Worm (Caenorhabditis elegans) whole organism, young adult: ENCODE measurements around the gene oac-7.

Source experiments
- F52B5.7 ChIP-seq: sonication (generic microtip); optimal IDR thresholded peaks from 2 replicates; lab custom pipeline; 2016; ENCODE audit warnings: mild to moderate bottlenecking, missing genetic modification characterization, missing compliant biosample characterization
- F57C9.4 ChIP-seq: sonication (generic microtip); optimal IDR thresholded peaks from 2 replicates; lab custom pipeline; 2017; ENCODE audit warnings: mild to moderate bottlenecking, missing genetic modification characterization, missing compliant biosample characterization
- Y53G8AR.9 ChIP-seq: fragments of 200-800 bp; sonication (Bioruptor generic); conservative IDR thresholded peaks from 2 replicates; pipeline ENCODE4 v1.3.6; 2022; ENCODE audit warnings: missing genetic modification reagents, missing genetic modification characterization, missing compliant biosample characterization
- Y95B8A.8 ChIP-seq: fragments of 200-800 bp; sonication (Bioruptor generic); IDR thresholded peaks from 2 replicates; pipeline ENCODE4 v1.3.6; 2022; ENCODE audit warnings: missing genetic modification reagents, missing genetic modification characterization, missing compliant biosample characterization
- ama-1 ChIP-seq, 3 experiments: fragments of 150-350 bp in 1 of 3; sonication (generic microtip) in 2 of 3; optimal IDR thresholded peaks; 2 replicates each; lab custom pipeline; 2014 to 2018; ENCODE audit warnings: missing biosample characterization in 2 of 3, missing genetic modification characterization in 2 of 3, missing genetic modification reagents in 2 of 3
- attf-5 ChIP-seq: fragments of 200-800 bp; sonication (Bioruptor generic); optimal IDR thresholded peaks from 2 replicates; lab custom pipeline; 2018; ENCODE audit warnings: mild to moderate bottlenecking, missing genetic modification characterization, missing compliant biosample characterization
- ets-4 ChIP-seq: fragments of 200-800 bp; sonication (Bioruptor generic); optimal IDR thresholded peaks from 2 replicates; lab custom pipeline; 2018; ENCODE audit warnings: mild to moderate bottlenecking, missing genetic modification characterization, missing compliant biosample characterization
- him-1 ChIP-seq: sonication (generic microtip); optimal IDR thresholded peaks from 2 replicates; lab custom pipeline; 2016; ENCODE audit warnings: missing genotype, missing genetic modification reagents, missing genetic modification characterization, missing compliant biosample characterization
- lag-1 ChIP-seq: fragments of 200-800 bp; sonication (Bioruptor generic); IDR thresholded peaks from 2 replicates; pipeline ENCODE4 v1.3.6; 2022; ENCODE audit warnings: missing genetic modification reagents, missing genetic modification characterization, missing compliant biosample characterization
- nfya-1 ChIP-seq: sonication (generic microtip); optimal IDR thresholded peaks from 2 replicates; lab custom pipeline; 2017; ENCODE audit warnings: antibody characterized with exemption, missing compliant biosample characterization, missing genetic modification characterization, borderline replicate concordance; ENCODE audit not compliant: insufficient read depth
- snpc-1.1 ChIP-seq: sonication (generic microtip); optimal IDR thresholded peaks from 2 replicates; lab custom pipeline; 2017; ENCODE audit warnings: missing genetic modification characterization, mild to moderate bottlenecking, missing compliant biosample characterization, antibody characterized with exemption, moderate library complexity, missing genotype, missing genetic modification reagents; ENCODE audit not compliant: insufficient read depth
- tbx-9 ChIP-seq: sonication (generic microtip); optimal IDR thresholded peaks from 2 replicates; lab custom pipeline; 2016; ENCODE audit warnings: borderline replicate concordance, missing genetic modification characterization, inconsistent platforms, missing compliant biosample characterization
- unc-62 ChIP-seq: fragments of 150-350 bp; optimal IDR thresholded peaks from 2 replicates; lab custom pipeline; 2014; ENCODE audit warnings: missing biosample characterization, missing genetic modification reagents, missing genetic modification characterization
- ztf-6 ChIP-seq: fragments of 200-800 bp; sonication (Bioruptor generic); IDR thresholded peaks from 2 replicates; pipeline ENCODE4 v1.3.6; 2022; ENCODE audit warnings: missing genetic modification reagents, missing genetic modification characterization, missing compliant biosample characterization

DNA sequence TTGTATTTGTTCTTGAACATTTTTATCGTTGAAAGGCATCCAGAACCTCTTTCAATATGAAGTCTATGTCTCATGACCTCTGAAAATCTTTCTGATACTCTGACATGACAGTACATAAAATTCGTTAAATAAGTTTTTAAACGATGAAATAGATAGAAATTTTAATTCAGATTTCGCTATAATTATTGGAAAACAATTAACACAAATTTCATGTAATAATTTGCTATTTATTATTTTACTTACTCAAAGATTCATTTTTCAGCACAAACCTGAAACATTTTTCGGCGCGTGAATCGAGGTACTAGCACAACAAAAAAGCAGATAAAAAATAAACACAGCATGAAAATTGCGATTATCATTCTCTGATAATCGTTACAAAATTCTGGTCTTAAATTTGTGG lies 43.1 kb upstream of the oac-7 start, which contains the start of gene T13F3.4:
- no peak for TF ChIP-seq nfya-1 (tag; lab: Kevin White, UChicago)
- no peak for TF ChIP-seq F57C9.4
- no peak for TF ChIP-seq Y53G8AR.9
- TF ChIP-seq attf-5 (GFP tag; lab: Kevin White, UChicago), result no peak
- TF ChIP-seq snpc-1.1 (tag; lab: Kevin White, UChicago), result no peak
- TF ChIP-seq Y95B8A.8, result no peak
- TF ChIP-seq tbx-9 (tag; lab: Kevin White, UChicago), result no peak
- TF ChIP-seq lag-1 (GFP tag; lab: Robert Waterston, UW), result no peak
- TF ChIP-seq ztf-6 (GFP tag; lab: Robert Waterston, UW), result no peak
- TF ChIP-seq unc-62 (GFP tag; lab: Kevin White, UChicago), result no peak
- no peak for TF ChIP-seq him-1 (tag; lab: Kevin White, UChicago)
- TF ChIP-seq F52B5.7 (tag; lab: Kevin White, UChicago), result no peak
- TF ChIP-seq ama-1 (optimal IDR thresholded peaks at IDR 0.05; lab: Kevin White, UChicago), result no peak
- no peak for TF ChIP-seq ama-1 (GFP tag; optimal IDR thresholded peaks at IDR 0.05; lab: Kevin White, UChicago)
- no peak for TF ChIP-seq ets-4 (GFP tag; lab: Kevin White, UChicago)
